Fruit fly (Drosophila melanogaster): ENCODE measurements around the gene AMPKalpha.

The AMPKalpha gene

DNA sequence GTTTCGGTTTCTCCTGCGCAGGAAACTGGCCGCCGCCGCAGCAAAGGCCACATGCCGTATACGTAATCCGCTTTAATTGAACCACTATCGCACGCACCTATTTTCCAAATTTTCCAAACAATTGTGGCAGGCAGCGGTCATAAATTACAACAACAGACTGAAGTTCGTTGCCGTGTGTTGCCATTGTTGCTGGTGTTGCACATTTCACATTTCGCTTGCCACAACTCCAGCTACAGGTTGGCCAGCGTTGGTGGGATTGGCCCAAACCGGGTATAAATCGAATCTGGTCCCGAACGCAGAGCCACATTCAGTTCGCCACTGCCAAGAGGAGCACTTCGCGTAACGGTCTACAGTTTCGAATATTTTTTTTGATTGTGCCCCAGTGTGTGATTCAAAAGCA is 6.4 kb upstream of the AMPKalpha start, which contains the start of gene CG14770:
TSS of gene CG14770 (plus strand) at position 301 of the 400 bp plus-strand sequence.
- TF ChIP-seq Eip93F (GFP tag; optimal IDR thresholded peaks at IDR 0.05), result no peak
- TF ChIP-seq Sox15 (GFP tag; optimal IDR thresholded peaks at IDR 0.05), result no peak

dm6 chrX:1370104-1370802 is 5.1 kb upstream of the AMPKalpha start, which contains the start of gene ssx:
ssx (plus strand) TSS chrX:1370580.
- no peak for TF ChIP-seq Blimp-1 (GFP tag; optimal IDR thresholded peaks at IDR 0.05)
- TF ChIP-seq CG3919 (GFP tag; optimal IDR thresholded peaks at IDR 0.05), result peak; percentile 70
- no peak for TF ChIP-seq CG6854 (GFP tag; optimal IDR thresholded peaks at IDR 0.05)
- no peak for TF ChIP-seq CG34406 (GFP tag; optimal IDR thresholded peaks at IDR 0.05)
- no peak for TF ChIP-seq Ets21C (GFP tag; optimal IDR thresholded peaks at IDR 0.05)
- TF ChIP-seq fd59A (GFP tag; optimal IDR thresholded peaks at IDR 0.05), result no peak
- TF ChIP-seq svp (GFP tag), result peak; percentile 82
- TF ChIP-seq Hr38 (GFP tag; optimal IDR thresholded peaks at IDR 0.05), result no peak
- no peak for TF ChIP-seq CG16779 (tag; optimal IDR thresholded peaks at IDR 0.05)
- TF ChIP-seq esn (GFP tag; optimal IDR thresholded peaks at IDR 0.05), result peak; percentile 69
- no peak for TF ChIP-seq CG32006 (GFP tag; optimal IDR thresholded peaks at IDR 0.05)
- no peak for TF ChIP-seq CG9139 (GFP tag; optimal IDR thresholded peaks at IDR 0.05)
- TF ChIP-seq topi (GFP tag; optimal IDR thresholded peaks at IDR 0.05), result peak; percentile 57
- TF ChIP-seq CG8632 (GFP tag; optimal IDR thresholded peaks at IDR 0.05), result peak; percentile 41
- no peak for TF ChIP-seq pdm3 (GFP tag; optimal IDR thresholded peaks at IDR 0.05)
- peak; percentile 45 for TF ChIP-seq CG11762 (GFP tag; optimal IDR thresholded peaks at IDR 0.05; ENCODE audit: insufficient read depth)
- TF ChIP-seq Ets96B (tag; optimal IDR thresholded peaks at IDR 0.05), result peak; percentile 28
- no peak for TF ChIP-seq Eip93F (GFP tag; optimal IDR thresholded peaks at IDR 0.05)
- TF ChIP-seq eg (GFP tag; IDR thresholded peaks at IDR 0.05), result peak; percentile 65; the same call in 2 of the 3 replicates
- no peak for TF ChIP-seq Sox102F (GFP tag; optimal IDR thresholded peaks at IDR 0.05)
- TF ChIP-seq fd85E (GFP tag; optimal IDR thresholded peaks at IDR 0.05), result no peak
- TF ChIP-seq Met (GFP tag; optimal IDR thresholded peaks at IDR 0.05), result no peak
- TF ChIP-seq Eip78C (GFP tag), result peak; percentile 82
- no peak for TF ChIP-seq CG6276 (GFP tag; optimal IDR thresholded peaks at IDR 0.05)
- peak; percentile 51 for TF ChIP-seq cyc (GFP tag; optimal IDR thresholded peaks at IDR 0.05)
- peak; percentile 28 for TF ChIP-seq CG7368 (GFP tag; optimal IDR thresholded peaks at IDR 0.05)
- no peak for TF ChIP-seq Eip75B (GFP tag; optimal IDR thresholded peaks at IDR 0.05)
- TF ChIP-seq Lpt (GFP tag; optimal IDR thresholded peaks at IDR 0.05), result no peak
- TF ChIP-seq CG15336 (GFP tag; IDR thresholded peaks at IDR 0.05), result peak; percentile 71
- TF ChIP-seq CG4318 (GFP tag; optimal IDR thresholded peaks at IDR 0.05), result no peak
- TF ChIP-seq achi (GFP tag; optimal IDR thresholded peaks at IDR 0.05), result peak; percentile 38
- TF ChIP-seq CG10669 (GFP tag; optimal IDR thresholded peaks at IDR 0.05), result no peak
- TF ChIP-seq OdsH (GFP tag; optimal IDR thresholded peaks at IDR 0.05), result no peak
- peak; percentile 62 for TF ChIP-seq CG6163 (GFP tag; IDR thresholded peaks at IDR 0.05)
- TF ChIP-seq Hr39 (GFP tag; optimal IDR thresholded peaks at IDR 0.05), result no peak
- no peak for TF ChIP-seq CG11294 (GFP tag; IDR thresholded peaks at IDR 0.05)
- TF ChIP-seq CG1621 (tag; optimal IDR thresholded peaks at IDR 0.05), result peak; percentile 37
- peak; percentile 17 for TF ChIP-seq CG3032 (tag; optimal IDR thresholded peaks at IDR 0.05)
- peak; percentile 31 for TF ChIP-seq CG8319 (GFP tag; optimal IDR thresholded peaks at IDR 0.05)
- peak; percentile 9 for TF ChIP-seq dac (GFP tag; optimal IDR thresholded peaks at IDR 0.05)
- TF ChIP-seq lz (GFP tag; optimal IDR thresholded peaks at IDR 0.05), result peak; percentile 71
- TF ChIP-seq net (GFP tag; optimal IDR thresholded peaks at IDR 0.05), result no peak
- no peak for TF ChIP-seq ss (GFP tag; optimal IDR thresholded peaks at IDR 0.05)
- no peak for TF ChIP-seq Hr4 (GFP tag; optimal IDR thresholded peaks at IDR 0.05)
- peak; percentile 56 for TF ChIP-seq Sox14 (GFP tag; optimal IDR thresholded peaks at IDR 0.05)
- peak; percentile 67 for TF ChIP-seq CG31627 (GFP tag; optimal IDR thresholded peaks at IDR 0.05)
- TF ChIP-seq CG8119 (GFP tag; IDR thresholded peaks at IDR 0.05), result peak; percentile 45; the same call in 1 of the 3 replicates
- no peak for TF ChIP-seq CG11902 (GFP tag; optimal IDR thresholded peaks at IDR 0.05)

Measured in whole organism, prepupa.